Fruit fly (Drosophila melanogaster) whole organism, embryonic: ENCODE data around the gene Pph13.

Experiments used
- C15 ChIP-seq: fragments of 200-800 bp; sonication (Bioruptor generic); IDR thresholded peaks from 3 replicates; pipeline ENCODE4 v1.3.6; 2022; ENCODE audit warnings: missing biosample characterization, missing genetic modification characterization
- CG10321 ChIP-seq: fragments of 200-800 bp; sonication (Bioruptor generic); IDR thresholded peaks from 2 replicates; pipeline ENCODE4 v1.3.6; 2022; ENCODE audit warnings: missing biosample characterization, missing genetic modification characterization
- CG11504 ChIP-seq: fragments of 200-800 bp; sonication (Bioruptor generic); optimal IDR thresholded peaks from 3 replicates; lab custom pipeline; 2019; ENCODE audit warnings: missing biosample characterization, mild to moderate bottlenecking, missing genetic modification characterization, moderate library complexity
- CG12299 ChIP-seq: fragments of 200-800 bp; sonication (Bioruptor generic); optimal IDR thresholded peaks from 2 replicates; lab custom pipeline; 2018; ENCODE audit warnings: missing biosample characterization, mild to moderate bottlenecking, missing genetic modification characterization
- CG12391 ChIP-seq: fragments of 200-800 bp; sonication (Bioruptor generic); optimal IDR thresholded peaks from 3 replicates; lab custom pipeline; 2018; ENCODE audit warnings: missing biosample characterization, mild to moderate bottlenecking, missing genetic modification characterization, moderate library complexity
- CG13123 ChIP-seq: fragments of 200-800 bp; sonication (Bioruptor generic); optimal IDR thresholded peaks from 2 replicates; lab custom pipeline; 2016; ENCODE audit warnings: missing biosample characterization, missing genetic modification characterization
- CG15696 ChIP-seq: fragments of 200-800 bp; sonication (Bioruptor generic); optimal IDR thresholded peaks from 2 replicates; lab custom pipeline; 2019; ENCODE audit warnings: missing biosample characterization, mild to moderate bottlenecking, missing genetic modification characterization, moderate library complexity
- CG16815 ChIP-seq: fragments of 200-800 bp; sonication (Bioruptor generic); optimal IDR thresholded peaks from 3 replicates; lab custom pipeline; 2017; ENCODE audit warnings: missing biosample characterization, mild to moderate bottlenecking, missing genetic modification characterization
- CG18599 ChIP-seq: fragments of 200-800 bp; sonication (Bioruptor generic); optimal IDR thresholded peaks from 3 replicates; lab custom pipeline; 2017; ENCODE audit warnings: missing biosample characterization, missing genetic modification characterization, mild to moderate bottlenecking, moderate library complexity, missing genetic modification reagents
- CG2129 ChIP-seq: fragments of 200-800 bp; sonication (Bioruptor generic); IDR thresholded peaks from 2 replicates; pipeline ENCODE4 v1.3.6; 2022; ENCODE audit warnings: missing biosample characterization, missing genetic modification characterization; ENCODE audit not compliant: partially characterized antibody
- CG2712 ChIP-seq: fragments of 200-800 bp; optimal IDR thresholded peaks from 3 replicates; lab custom pipeline; 2019; ENCODE audit warnings: missing biosample characterization, mild to moderate bottlenecking, missing genetic modification characterization, moderate library complexity
- CG3163 ChIP-seq: fragments of 200-800 bp; sonication (Bioruptor generic); optimal IDR thresholded peaks from 3 replicates; lab custom pipeline; 2016; ENCODE audit warnings: missing biosample characterization, missing genetic modification characterization
- CG32772 ChIP-seq: fragments of 200-800 bp; sonication (Bioruptor generic); IDR thresholded peaks from 2 replicates; pipeline ENCODE4 v1.3.6; 2022; ENCODE audit warnings: missing biosample characterization, missing genetic modification characterization
- CG4328 ChIP-seq: fragments of 200-800 bp; sonication (Bioruptor generic); optimal IDR thresholded peaks from 3 replicates; lab custom pipeline; 2017; ENCODE audit warnings: missing biosample characterization, missing genetic modification reagents, missing genetic modification characterization
- CG4404 ChIP-seq: fragments of 200-800 bp; sonication (Bioruptor generic); IDR thresholded peaks from 2 replicates; pipeline ENCODE4 v1.3.6; 2022; ENCODE audit warnings: missing biosample characterization, missing genetic modification characterization
- CG4617 ChIP-seq: fragments of 200-800 bp; sonication (Bioruptor generic); optimal IDR thresholded peaks from 3 replicates; lab custom pipeline; 2016; ENCODE audit warnings: missing biosample characterization, missing genetic modification characterization, borderline replicate concordance
- CG6175 ChIP-seq: fragments of 200-800 bp; sonication (Bioruptor generic); IDR thresholded peaks from 3 replicates; pipeline ENCODE4 v1.3.6; 2022; ENCODE audit warnings: missing biosample characterization, missing genetic modification characterization
- CG6791 ChIP-seq: fragments of 200-800 bp; sonication (Bioruptor generic); IDR thresholded peaks from 3 replicates; pipeline ENCODE4 v1.3.6; 2022; ENCODE audit warnings: missing biosample characterization, missing genetic modification characterization; ENCODE audit not compliant: partially characterized antibody
- CG7839 ChIP-seq: fragments of 200-800 bp; sonication (Bioruptor generic); optimal IDR thresholded peaks from 3 replicates; lab custom pipeline; 2018; ENCODE audit warnings: missing biosample characterization, mild to moderate bottlenecking, missing genetic modification characterization, moderate library complexity
- Dref ChIP-seq: fragments of 200-800 bp; sonication (Bioruptor generic); IDR thresholded peaks from 2 replicates; pipeline ENCODE4 v1.3.6; 2022; ENCODE audit warnings: missing biosample characterization, missing genetic modification characterization
- Drgx ChIP-seq: fragments of 200-800 bp; sonication (Bioruptor generic); IDR thresholded peaks from 2 replicates; pipeline ENCODE4 v1.3.6; 2022; ENCODE audit warnings: missing biosample characterization, missing genetic modification characterization
- Ets97D ChIP-seq: fragments of 200-800 bp; sonication (Bioruptor generic); optimal IDR thresholded peaks from 3 replicates; lab custom pipeline; 2016; ENCODE audit warnings: missing biosample characterization, missing genetic modification characterization
- Fer1 ChIP-seq: fragments of 200-800 bp; sonication (Bioruptor generic); optimal IDR thresholded peaks from 2 replicates; lab custom pipeline; 2017; ENCODE audit warnings: missing biosample characterization, mild to moderate bottlenecking, missing genetic modification characterization
- HmgD ChIP-seq: fragments of 200-800 bp; sonication (Bioruptor generic); optimal IDR thresholded peaks from 3 replicates; lab custom pipeline; 2016; ENCODE audit warnings: missing biosample characterization, missing genetic modification characterization
- HmgZ ChIP-seq: fragments of 200-800 bp; sonication (Bioruptor generic); optimal IDR thresholded peaks from 2 replicates; lab custom pipeline; 2018; ENCODE audit warnings: missing biosample characterization, mild to moderate bottlenecking, missing genetic modification characterization
- Hr39 ChIP-seq: fragments of >200 bp; optimal IDR thresholded peaks from 2 replicates; lab custom pipeline; 2017
- Hr51 ChIP-seq, 2 experiments: fragments of 200-800 bp; sonication (Bioruptor generic); optimal IDR thresholded peaks; 2 replicates in 1 of 2; 3 replicates in 1 of 2; lab custom pipeline; 2016 to 2018; ENCODE audit warnings: missing biosample characterization in 2 of 2, missing genetic modification characterization in 2 of 2, mild to moderate bottlenecking in 1 of 2, moderate library complexity in 1 of 2
- MESR4 ChIP-seq: fragments of 200-800 bp; sonication (Bioruptor generic); optimal IDR thresholded peaks from 2 replicates; lab custom pipeline; 2018; ENCODE audit warnings: missing biosample characterization, mild to moderate bottlenecking, missing genetic modification characterization, moderate library complexity
- Optix ChIP-seq: fragments of 200-800 bp; sonication (Bioruptor generic); IDR thresholded peaks from 3 replicates; pipeline ENCODE4 v1.3.6; 2022; ENCODE audit warnings: missing biosample characterization, missing genetic modification characterization
- PHDP ChIP-seq: fragments of 200-800 bp; sonication (Bioruptor generic); optimal IDR thresholded peaks from 3 replicates; lab custom pipeline; 2018; ENCODE audit warnings: missing biosample characterization, mild to moderate bottlenecking, missing genetic modification characterization, moderate library complexity
- Scr ChIP-seq: fragments of 200-800 bp; sonication (Bioruptor generic); IDR thresholded peaks from 2 replicates; pipeline ENCODE4 v1.3.6; 2022; ENCODE audit warnings: missing biosample characterization, missing genetic modification characterization; ENCODE audit not compliant: partially characterized antibody
- Taf1 ChIP-seq: fragments of 200-800 bp; sonication (Bioruptor generic); IDR thresholded peaks from 2 replicates; pipeline ENCODE4 v1.3.6; 2022; ENCODE audit warnings: missing biosample characterization, missing genetic modification characterization
- YL-1 ChIP-seq: fragments of 200-800 bp; sonication (Bioruptor generic); optimal IDR thresholded peaks from 3 replicates; lab custom pipeline; 2017; ENCODE audit warnings: missing biosample characterization, mild to moderate bottlenecking, missing genetic modification characterization
- ara ChIP-seq: fragments of 200-800 bp; sonication (Bioruptor generic); IDR thresholded peaks from 2 replicates; pipeline ENCODE4 v1.3.6; 2022; ENCODE audit warnings: missing biosample characterization, missing genetic modification characterization
- bsh ChIP-seq, 2 experiments: fragments of 200-800 bp; sonication (Bioruptor generic); optimal IDR thresholded peaks; 2 replicates each; lab custom pipeline; 2017 to 2018; ENCODE audit warnings: mild to moderate bottlenecking in 2 of 2, missing biosample characterization in 2 of 2, missing genetic modification characterization in 2 of 2, moderate library complexity in 1 of 2
- cad ChIP-seq: fragments of >200 bp; optimal IDR thresholded peaks from 2 replicates; lab custom pipeline; 2017; ENCODE audit warnings: missing biosample characterization, missing genetic modification characterization
- chn ChIP-seq: fragments of 200-800 bp; sonication (Bioruptor generic); optimal IDR thresholded peaks from 2 replicates; lab custom pipeline; 2016; ENCODE audit warnings: missing biosample characterization, missing genetic modification characterization
- cwo ChIP-seq: fragments of 200-800 bp; sonication (Bioruptor generic); optimal IDR thresholded peaks from 3 replicates; lab custom pipeline; 2017; ENCODE audit warnings: missing biosample characterization, missing genetic modification characterization, mild to moderate bottlenecking, moderate library complexity, missing genetic modification reagents
- fd102C ChIP-seq: fragments of 200-800 bp; sonication (Bioruptor generic); optimal IDR thresholded peaks from 2 replicates; lab custom pipeline; 2018; ENCODE audit warnings: missing biosample characterization, mild to moderate bottlenecking, missing genetic modification characterization, moderate library complexity
- fd3F ChIP-seq: fragments of 200-800 bp; sonication (Bioruptor generic); optimal IDR thresholded peaks from 2 replicates; lab custom pipeline; 2018; ENCODE audit warnings: missing biosample characterization, mild to moderate bottlenecking, missing genetic modification characterization, moderate library complexity
- fu2 ChIP-seq: fragments of 200-800 bp; sonication (Bioruptor generic); optimal IDR thresholded peaks from 2 replicates; lab custom pipeline; 2016; ENCODE audit warnings: missing biosample characterization, missing genetic modification characterization
- nerfin-1 ChIP-seq: fragments of 200-800 bp; sonication (Bioruptor generic); optimal IDR thresholded peaks from 3 replicates; lab custom pipeline; 2019; ENCODE audit warnings: missing biosample characterization, mild to moderate bottlenecking, missing genetic modification characterization, moderate library complexity
- nmo ChIP-seq: fragments of 200-800 bp; sonication (Bioruptor generic); optimal IDR thresholded peaks from 2 replicates; lab custom pipeline; 2018; ENCODE audit warnings: missing biosample characterization, mild to moderate bottlenecking, missing genetic modification characterization, moderate library complexity
- ranshi ChIP-seq: fragments of 200-800 bp; sonication (Bioruptor generic); IDR thresholded peaks from 2 replicates; pipeline ENCODE4 v1.3.6; 2022; ENCODE audit warnings: missing biosample characterization, missing genetic modification characterization
- schlank ChIP-seq: fragments of 200-800 bp; sonication (Bioruptor generic); optimal IDR thresholded peaks from 2 replicates; lab custom pipeline; 2018; ENCODE audit warnings: missing biosample characterization, mild to moderate bottlenecking, missing genetic modification characterization
- slp2 ChIP-seq: fragments of 200-800 bp; sonication (Bioruptor generic); optimal IDR thresholded peaks from 2 replicates; lab custom pipeline; 2016; ENCODE audit warnings: missing biosample characterization, missing genetic modification characterization
- tap ChIP-seq: fragments of 200-800 bp; optimal IDR thresholded peaks from 3 replicates; lab custom pipeline; 2019; ENCODE audit warnings: missing biosample characterization, mild to moderate bottlenecking, missing genetic modification characterization, moderate library complexity
- unc-4 ChIP-seq: fragments of 200-800 bp; sonication (Bioruptor generic); IDR thresholded peaks from 2 replicates; pipeline ENCODE4 v1.3.6; 2022; ENCODE audit warnings: missing biosample characterization, missing genetic modification characterization; ENCODE audit not compliant: partially characterized antibody
- yki ChIP-seq: fragments of >200 bp; optimal IDR thresholded peaks from 3 replicates; lab custom pipeline; 2018
- zf30C ChIP-seq: fragments of 200-800 bp; sonication (Bioruptor generic); optimal IDR thresholded peaks from 3 replicates; lab custom pipeline; 2018; ENCODE audit warnings: missing biosample characterization, mild to moderate bottlenecking, missing genetic modification characterization

Gene Pph13

DNA sequence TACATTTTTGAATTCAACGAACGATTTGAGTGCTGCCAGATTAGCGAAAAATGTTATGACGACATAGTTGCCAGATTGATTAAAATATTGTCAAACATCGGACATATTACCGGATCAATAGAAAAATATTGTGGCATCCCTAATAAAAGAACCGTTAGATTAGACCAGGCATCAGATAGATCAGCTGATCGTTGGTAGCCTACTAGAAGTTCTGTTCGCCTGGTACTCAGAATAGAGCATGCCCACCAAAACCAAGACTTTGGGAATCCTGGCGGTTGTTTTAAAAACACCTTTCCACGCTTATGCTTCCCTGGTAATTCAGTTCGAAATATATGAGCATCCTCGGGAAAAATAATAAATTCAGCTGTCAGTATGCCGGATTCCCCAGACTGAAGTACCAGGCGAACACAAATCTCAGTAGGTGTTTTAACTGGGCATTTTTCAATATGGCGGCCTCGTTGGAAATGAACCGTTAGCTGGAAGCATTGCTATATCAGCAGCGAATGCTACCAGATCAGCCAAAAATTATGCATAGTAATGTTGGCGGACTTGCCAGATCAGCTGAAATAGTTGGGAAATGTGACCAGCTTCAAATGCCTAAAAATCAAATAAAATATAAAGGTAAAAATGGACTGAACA is 36.6 kb upstream of the Pph13 start (continued):
- TF ChIP-seq Hr51 (GFP tag; optimal IDR thresholded peaks at IDR 0.05; lab: Kevin White, UChicago) = no peak
- no peak for TF ChIP-seq slp2 (GFP tag; lab: Kevin White, UChicago)
- peak; percentile 58 for TF ChIP-seq nerfin-1 (tag; lab: Kevin White, UChicago)
- TF ChIP-seq CG4328 (GFP tag; lab: Kevin White, UChicago) = peak; percentile 19
- TF ChIP-seq cwo = no peak
- TF ChIP-seq CG12299 (tag; lab: Kevin White, UChicago) = peak; percentile 46
- TF ChIP-seq CG13123 = no peak
- peak; percentile 38; the same call in 1 of the 2 replicates for TF ChIP-seq Dref (GFP tag; lab: Robert Waterston, UW)
- no peak for TF ChIP-seq CG4617 (GFP tag; lab: Kevin White, UChicago)
- peak; percentile 56 for TF ChIP-seq zf30C (GFP tag; lab: Kevin White, UChicago)
- no peak for TF ChIP-seq fd102C (GFP tag; lab: Kevin White, UChicago)
- TF ChIP-seq fd3F (GFP tag; lab: Kevin White, UChicago) = no peak
- no peak for TF ChIP-seq chn (GFP tag; lab: Kevin White, UChicago)
- TF ChIP-seq C15 (GFP tag; lab: Robert Waterston, UW) = no peak
- peak; percentile 56 for TF ChIP-seq nmo (GFP tag; lab: Kevin White, UChicago)
- TF ChIP-seq Taf1 = no peak
- peak; percentile 13 for TF ChIP-seq CG15696 (tag; lab: Kevin White, UChicago)
- TF ChIP-seq ranshi (GFP tag; lab: Robert Waterston, UW) = no peak
- peak; percentile 55 for TF ChIP-seq CG2712 (tag; lab: Kevin White, UChicago)
- TF ChIP-seq CG3163 = peak; percentile 33
- peak; percentile 69 for TF ChIP-seq unc-4 (GFP tag; lab: Robert Waterston, UW)
- no peak for TF ChIP-seq CG4404 (GFP tag; lab: Robert Waterston, UW)
- TF ChIP-seq CG16815 (GFP tag; lab: Kevin White, UChicago) = no peak
- peak; percentile 41 for TF ChIP-seq HmgD (GFP tag; lab: Kevin White, UChicago)
- peak; percentile 1 for TF ChIP-seq CG7839
- TF ChIP-seq yki = no peak
- no peak for TF ChIP-seq CG18599 (GFP tag; lab: Kevin White, UChicago)
- TF ChIP-seq fu2 (GFP tag; lab: Kevin White, UChicago) = no peak
- TF ChIP-seq Hr39 (lab: Kevin White, UChicago) = no peak
- TF ChIP-seq bsh (GFP tag; optimal IDR thresholded peaks at IDR 0.05; lab: Kevin White, UChicago) = no peak
- peak; percentile 6 for TF ChIP-seq Fer1 (GFP tag; lab: Kevin White, UChicago)
- peak; percentile 35 for TF ChIP-seq PHDP (tag; lab: Kevin White, UChicago)
- peak; percentile 82 for TF ChIP-seq Ets97D (GFP tag; lab: Kevin White, UChicago)
- TF ChIP-seq cad (GFP tag; lab: Kevin White, UChicago) = no peak
- TF ChIP-seq tap (tag; lab: Kevin White, UChicago) = peak; percentile 23
- TF ChIP-seq CG32772 = no peak
- no peak for TF ChIP-seq CG10321 (GFP tag; lab: Robert Waterston, UW)
- TF ChIP-seq CG6791 (GFP tag; lab: Robert Waterston, UW) = peak; percentile 71
- TF ChIP-seq CG11504 = peak; percentile 29
- peak; percentile 35 for TF ChIP-seq CG12391
- TF ChIP-seq Drgx (GFP tag; lab: Robert Waterston, UW) = no peak
- peak; percentile 63 for TF ChIP-seq Scr (GFP tag; lab: Robert Waterston, UW)
- no peak for TF ChIP-seq Optix (GFP tag; lab: Robert Waterston, UW)
- TF ChIP-seq MESR4 (GFP tag; lab: Kevin White, UChicago) = peak; percentile 31
- no peak for TF ChIP-seq CG6175 (GFP tag; lab: Robert Waterston, UW)
- peak; percentile 24 for TF ChIP-seq YL-1 (GFP tag; lab: Kevin White, UChicago)
- peak; percentile 54 for TF ChIP-seq HmgZ (tag; lab: Kevin White, UChicago)
- TF ChIP-seq schlank (tag; lab: Kevin White, UChicago) = no peak
- no peak for TF ChIP-seq ara (GFP tag; lab: Robert Waterston, UW)
- peak; percentile 42; the same call in 1 of the 2 replicates for TF ChIP-seq CG2129 (GFP tag; lab: Robert Waterston, UW)
